Fruit fly (Drosophila melanogaster): ENCODE measurements around the gene Mat89Ba.

Mat89Ba gene

DNA sequence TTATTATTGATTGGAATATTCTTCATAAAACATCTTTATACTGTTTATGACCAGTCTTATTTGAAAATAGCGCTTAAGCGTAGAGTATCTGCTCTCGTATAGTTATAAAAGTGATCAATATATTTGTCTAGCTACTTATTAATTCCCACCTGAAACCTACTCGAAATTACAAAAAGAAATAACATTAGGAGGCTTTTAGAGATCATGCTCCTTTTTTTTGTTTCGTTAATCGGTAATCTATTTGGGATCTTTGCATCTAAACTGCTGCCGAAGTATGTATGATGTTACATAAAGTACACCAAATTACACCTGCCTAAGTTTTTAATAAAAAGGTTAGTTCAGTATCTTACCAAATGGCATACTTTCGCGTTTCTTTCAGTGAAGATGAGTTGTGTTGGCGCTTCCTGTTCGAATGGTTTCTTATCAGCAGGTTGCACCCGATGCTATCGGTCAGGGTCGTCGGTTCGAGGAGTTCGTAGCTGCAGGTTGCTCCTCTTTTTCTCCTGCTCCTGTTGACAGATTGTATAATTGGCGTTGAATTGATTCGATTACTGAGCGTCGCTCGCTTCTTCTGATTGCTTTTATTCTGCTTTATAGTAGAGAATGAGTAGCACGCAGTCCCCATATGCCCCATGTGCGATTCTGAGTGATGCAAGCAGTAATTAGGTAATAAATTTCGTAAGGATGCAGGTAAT is 34.1 kb downstream of the Mat89Ba start (continued):
- TF ChIP-seq CG4318 (GFP tag; optimal IDR thresholded peaks at IDR 0.05): no peak
- TF ChIP-seq ss (GFP tag; optimal IDR thresholded peaks at IDR 0.05): no peak
- TF ChIP-seq Sox15 (GFP tag; optimal IDR thresholded peaks at IDR 0.05): no peak
- TF ChIP-seq CG16779 (tag; optimal IDR thresholded peaks at IDR 0.05): no peak
- no peak for TF ChIP-seq eg (GFP tag; IDR thresholded peaks at IDR 0.05)
- TF ChIP-seq esn (GFP tag; optimal IDR thresholded peaks at IDR 0.05): peak; percentile 48
- TF ChIP-seq CG8119 (GFP tag; IDR thresholded peaks at IDR 0.05): no peak
- TF ChIP-seq CG9139 (GFP tag; optimal IDR thresholded peaks at IDR 0.05): no peak
- TF ChIP-seq CG6792 (GFP tag; optimal IDR thresholded peaks at IDR 0.05): peak; percentile 9
- TF ChIP-seq pdm3 (GFP tag; optimal IDR thresholded peaks at IDR 0.05): peak; percentile 53
- TF ChIP-seq Blimp-1 (GFP tag; optimal IDR thresholded peaks at IDR 0.05): no peak
- peak; percentile 1 for TF ChIP-seq Ets21C (GFP tag; optimal IDR thresholded peaks at IDR 0.05)
- TF ChIP-seq CG3032 (tag; optimal IDR thresholded peaks at IDR 0.05): peak; percentile 19
- TF ChIP-seq Sox102F (GFP tag; optimal IDR thresholded peaks at IDR 0.05): no peak
- TF ChIP-seq CG3919 (GFP tag; optimal IDR thresholded peaks at IDR 0.05): peak; percentile 33
- no peak for TF ChIP-seq fkh (GFP tag; optimal IDR thresholded peaks at IDR 0.05)
- no peak for TF ChIP-seq fd85E (GFP tag; optimal IDR thresholded peaks at IDR 0.05)
- peak; percentile 55 for TF ChIP-seq vri (GFP tag; optimal IDR thresholded peaks at IDR 0.05)
- peak; percentile 50 for TF ChIP-seq Ets96B (tag; optimal IDR thresholded peaks at IDR 0.05)
- TF ChIP-seq acj6 (GFP tag; optimal IDR thresholded peaks at IDR 0.05): peak; percentile 56
- peak; percentile 24 for TF ChIP-seq cyc (GFP tag; optimal IDR thresholded peaks at IDR 0.05)
- peak; percentile 34 for TF ChIP-seq fd59A (GFP tag; optimal IDR thresholded peaks at IDR 0.05)
- no peak for TF ChIP-seq dac (GFP tag; optimal IDR thresholded peaks at IDR 0.05)
- no peak for TF ChIP-seq Gug (GFP tag; IDR thresholded peaks at IDR 0.05)

dm6 chr3R:16236713-16237641 is 35.2 kb downstream of the Mat89Ba start:
- TF ChIP-seq CG6276 (GFP tag; optimal IDR thresholded peaks at IDR 0.05) (peak; percentile 95), CG11294 (GFP tag; IDR thresholded peaks at IDR 0.05) (no peak), Eip93F (GFP tag; optimal IDR thresholded peaks at IDR 0.05) (peak; percentile 98), CG6792 (GFP tag; optimal IDR thresholded peaks at IDR 0.05) (peak; percentile 98), Ets21C (GFP tag; optimal IDR thresholded peaks at IDR 0.05) (peak; percentile 83), CG6808 (GFP tag; optimal IDR thresholded peaks at IDR 0.05) (peak; percentile 96), lz (GFP tag; optimal IDR thresholded peaks at IDR 0.05) (peak; percentile 94), CG10669 (GFP tag; optimal IDR thresholded peaks at IDR 0.05) (peak; percentile 97), acj6 (GFP tag; optimal IDR thresholded peaks at IDR 0.05) (peak; percentile 98), dsx (GFP tag; optimal IDR thresholded peaks at IDR 0.05; ENCODE audit: poor library complexity, severe bottlenecking) (peak; percentile 98), cyc (GFP tag; optimal IDR thresholded peaks at IDR 0.05) (peak; percentile 95), Eip78C (GFP tag) (peak; percentile 98), spab (GFP tag; optimal IDR thresholded peaks at IDR 0.05) (peak; percentile 96), Sox15 (GFP tag; optimal IDR thresholded peaks at IDR 0.05) (peak; percentile 94), esn (GFP tag; optimal IDR thresholded peaks at IDR 0.05) (peak; percentile 97), CG6163 (GFP tag; IDR thresholded peaks at IDR 0.05) (no peak), CG16779 (tag; optimal IDR thresholded peaks at IDR 0.05) (peak; percentile 93), OdsH (GFP tag; optimal IDR thresholded peaks at IDR 0.05) (peak; percentile 97), vri (GFP tag; optimal IDR thresholded peaks at IDR 0.05) (peak; percentile 74), CG8319 (GFP tag; optimal IDR thresholded peaks at IDR 0.05) (peak; percentile 96), CG7368 (GFP tag; optimal IDR thresholded peaks at IDR 0.05) (peak; percentile 96), CG9139 (GFP tag; optimal IDR thresholded peaks at IDR 0.05) (peak; percentile 92), CG11902 (GFP tag; optimal IDR thresholded peaks at IDR 0.05) (peak; percentile 97), Sox14 (GFP tag; optimal IDR thresholded peaks at IDR 0.05) (peak; percentile 93), Hr39 (GFP tag; optimal IDR thresholded peaks at IDR 0.05) (peak; percentile 92), Gug (GFP tag; IDR thresholded peaks at IDR 0.05) (no peak), Hr38 (GFP tag; optimal IDR thresholded peaks at IDR 0.05) (no peak), CG15336 (GFP tag; IDR thresholded peaks at IDR 0.05) (no peak), CG4318 (GFP tag; optimal IDR thresholded peaks at IDR 0.05) (peak; percentile 94), pdm3 (GFP tag; optimal IDR thresholded peaks at IDR 0.05) (peak; percentile 95), eg (GFP tag; IDR thresholded peaks at IDR 0.05) (no peak), CG32006 (GFP tag; optimal IDR thresholded peaks at IDR 0.05) (peak; percentile 98), CG8119 (GFP tag; IDR thresholded peaks at IDR 0.05) (no peak), ss (GFP tag; optimal IDR thresholded peaks at IDR 0.05) (peak; percentile 95 to 97), CG34406 (GFP tag; optimal IDR thresholded peaks at IDR 0.05) (peak; percentile 98)
